Worm (Caenorhabditis elegans) whole organism, early embryonic: ENCODE measurements around the gene sre-47.

Experiments used
- B0310.2 ChIP-seq: sonication (generic microtip); optimal IDR thresholded peaks from 2 replicates; lab custom pipeline; 2016; ENCODE audit warnings: mild to moderate bottlenecking, missing genetic modification characterization, missing compliant biosample characterization
- F13C5.2 ChIP-seq: sonication (generic microtip); optimal IDR thresholded peaks from 2 replicates; lab custom pipeline; 2017; ENCODE audit warnings: mild to moderate bottlenecking, missing genetic modification characterization, inconsistent platforms, missing compliant biosample characterization
- aly-1 ChIP-seq: sonication (generic microtip); optimal IDR thresholded peaks from 2 replicates; lab custom pipeline; 2016; ENCODE audit warnings: missing genetic modification characterization, missing compliant biosample characterization
- ama-1 ChIP-seq: fragments of 150-350 bp; optimal IDR thresholded peaks from 2 replicates; lab custom pipeline; 2014
- ceh-13 ChIP-seq: fragments of 200-800 bp; sonication (Bioruptor generic); optimal IDR thresholded peaks from 2 replicates; lab custom pipeline; 2018; ENCODE audit warnings: mild to moderate bottlenecking, missing genetic modification characterization, missing compliant biosample characterization
- ceh-36 ChIP-seq: sonication (generic microtip); optimal IDR thresholded peaks from 2 replicates; lab custom pipeline; 2016; ENCODE audit warnings: missing genetic modification characterization, inconsistent platforms, missing compliant biosample characterization
- ets-7 ChIP-seq: sonication (generic microtip); optimal IDR thresholded peaks from 2 replicates; lab custom pipeline; 2016; ENCODE audit warnings: missing genotype, missing genetic modification characterization, missing compliant biosample characterization
- flt-1 ChIP-seq: fragments of 200-800 bp; sonication (Bioruptor generic); IDR thresholded peaks from 2 replicates; pipeline ENCODE4 v1.3.6; 2022; ENCODE audit warnings: missing genetic modification characterization, missing compliant biosample characterization
- hmbx-1 ChIP-seq: sonication (generic microtip); optimal IDR thresholded peaks from 2 replicates; lab custom pipeline; 2016; ENCODE audit warnings: mild to moderate bottlenecking, missing genetic modification characterization, missing compliant biosample characterization
- hmg-4 ChIP-seq: fragments of 200-800 bp; sonication (Bioruptor generic); optimal IDR thresholded peaks from 2 replicates; lab custom pipeline; 2018; ENCODE audit warnings: mild to moderate bottlenecking, missing genetic modification characterization, missing compliant biosample characterization
- hnd-1 ChIP-seq: sonication (generic microtip); optimal IDR thresholded peaks from 2 replicates; lab custom pipeline; 2016; ENCODE audit warnings: missing genetic modification characterization, missing compliant biosample characterization
- scrt-1 ChIP-seq: fragments of 200-800 bp; sonication (Bioruptor generic); IDR thresholded peaks from 2 replicates; pipeline ENCODE4 v1.3.6; 2022; ENCODE audit warnings: missing genetic modification characterization, missing compliant biosample characterization
- tra-4 ChIP-seq: sonication (generic microtip); optimal IDR thresholded peaks from 2 replicates; lab custom pipeline; 2017; ENCODE audit warnings: missing genetic modification characterization, missing compliant biosample characterization

DNA sequence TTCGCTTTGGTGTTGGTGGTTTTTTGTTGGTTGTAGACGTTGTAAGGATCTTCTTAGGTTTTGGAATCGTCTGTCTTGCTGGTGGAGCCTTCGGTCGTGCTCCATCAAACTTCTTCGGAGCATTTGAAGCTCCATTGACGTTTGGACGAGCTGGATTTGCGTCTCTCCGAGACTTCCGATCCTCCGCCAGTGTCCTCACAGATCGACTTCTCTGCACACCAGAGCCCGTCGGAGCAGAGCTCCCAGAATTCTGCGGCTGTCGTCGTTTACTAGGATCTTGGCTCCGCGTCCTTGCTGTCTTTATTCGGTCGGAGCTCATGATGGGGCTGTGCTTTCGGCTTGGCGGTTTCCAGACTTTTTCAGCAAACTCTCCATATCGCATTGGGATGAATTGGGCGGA lies 22.9 kb downstream of the sre-47 start:
- TF ChIP-seq flt-1 (GFP tag; lab: Robert Waterston, UW) = no peak
- TF ChIP-seq ama-1 (lab: Kevin White, UChicago) = no peak
- TF ChIP-seq B0310.2 = no peak
- no peak for TF ChIP-seq hnd-1
- TF ChIP-seq ets-7 (tag; lab: Kevin White, UChicago) = no peak
- no peak for TF ChIP-seq scrt-1 (GFP tag; lab: Robert Waterston, UW)
- TF ChIP-seq aly-1 (tag; lab: Kevin White, UChicago) = no peak
- TF ChIP-seq ceh-36 = no peak
- TF ChIP-seq hmg-4 (GFP tag; lab: Kevin White, UChicago) = no peak
- TF ChIP-seq hmbx-1 (tag; lab: Kevin White, UChicago) = no peak
- no peak for TF ChIP-seq tra-4 (tag; lab: Kevin White, UChicago)
- TF ChIP-seq ceh-13 (GFP tag; lab: Kevin White, UChicago) = no peak
- no peak for TF ChIP-seq F13C5.2 (tag; lab: Kevin White, UChicago)
